Fruit fly (Drosophila melanogaster): ENCODE data around the gene CG6712.
A peak's percentile ranks its signal among the peaks of the same experiment; 100 is the strongest.

Gene CG6712

DNA sequence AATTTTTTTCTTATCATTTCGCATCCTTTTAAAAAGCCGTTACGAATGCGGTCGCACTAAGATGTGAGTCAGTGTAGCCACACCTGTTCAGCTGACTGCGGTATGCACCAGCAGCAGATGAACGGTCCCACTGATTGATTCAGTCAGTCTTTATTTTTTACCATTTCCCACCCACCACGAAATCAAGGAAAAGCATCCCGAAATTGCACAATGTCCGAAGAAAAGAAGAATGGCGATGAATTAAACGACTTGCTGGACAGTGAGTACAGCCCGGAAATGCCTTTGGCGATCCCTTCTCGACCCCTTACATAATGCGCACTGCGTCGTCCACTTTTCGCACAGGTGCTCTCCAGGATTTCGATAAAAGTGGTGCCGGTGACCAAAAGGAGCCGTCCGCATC, 2.7 kb downstream of the CG6712 start (continued):
- TF ChIP-seq tll (GFP tag; optimal IDR thresholded peaks at IDR 0.05) (peak in 1 of 2 experiments; percentile 72), tap (tag; optimal IDR thresholded peaks at IDR 0.05) (no peak), CG4730 (GFP tag; IDR thresholded peaks at IDR 0.05) (no peak), Nf-YB (GFP tag; optimal IDR thresholded peaks at IDR 0.05) (peak; percentile 14), CG14050 (GFP tag; IDR thresholded peaks at IDR 0.05) (no peak), CG3995 (GFP tag; optimal IDR thresholded peaks at IDR 0.05) (no peak), CG9797 (GFP tag; optimal IDR thresholded peaks at IDR 0.05) (peak; percentile 98), Tbp (GFP tag; optimal IDR thresholded peaks at IDR 0.05) (no peak), BEAF-32 (GFP tag; optimal IDR thresholded peaks at IDR 0.05) (peak; percentile 38), dati (GFP tag; IDR thresholded peaks at IDR 0.05) (no peak), Med (GFP tag) (peak; percentile 53), Lhr (GFP tag; optimal IDR thresholded peaks at IDR 0.05) (peak; percentile 64), Dbx (GFP tag; IDR thresholded peaks at IDR 0.05) (no peak), usp (GFP tag; optimal IDR thresholded peaks at IDR 0.05) (no peak), CG2120 (GFP tag; optimal IDR thresholded peaks at IDR 0.05) (no peak), zfh1 (GFP tag; IDR thresholded peaks at IDR 0.05) (no peak), CG13775 (GFP tag; optimal IDR thresholded peaks at IDR 0.05) (no peak), CG13123 (GFP tag; optimal IDR thresholded peaks at IDR 0.05) (no peak), maf-S (GFP tag; optimal IDR thresholded peaks at IDR 0.05) (no peak), cas (GFP tag; IDR thresholded peaks at IDR 0.05) (no peak), tin (GFP tag; optimal IDR thresholded peaks at IDR 0.05) (no peak), Lpt (GFP tag; optimal IDR thresholded peaks at IDR 0.05) (no peak), Hr78 (GFP tag; optimal IDR thresholded peaks at IDR 0.05) (no peak), fd64A (GFP tag; optimal IDR thresholded peaks at IDR 0.05) (no peak), CG7839 (tag; optimal IDR thresholded peaks at IDR 0.05) (no peak), H15 (GFP tag; IDR thresholded peaks at IDR 0.05) (no peak), CG10543 (GFP tag; optimal IDR thresholded peaks at IDR 0.05) (no peak), pho (GFP tag; optimal IDR thresholded peaks at IDR 0.05) (peak; percentile 1), zf30C (GFP tag; optimal IDR thresholded peaks at IDR 0.05) (no peak), grn (GFP tag; optimal IDR thresholded peaks at IDR 0.05) (no peak), CG15269 (tag; optimal IDR thresholded peaks at IDR 0.05) (no peak), sqz (GFP tag; optimal IDR thresholded peaks at IDR 0.05) (no peak), ranshi (GFP tag; IDR thresholded peaks at IDR 0.05) (no peak; the same call in 1 of the 2 replicates), bigmax (GFP tag; optimal IDR thresholded peaks at IDR 0.05) (no peak), schlank (tag; optimal IDR thresholded peaks at IDR 0.05) (no peak), CG2889 (GFP tag; IDR thresholded peaks at IDR 0.05) (no peak), Nf-YC (tag; optimal IDR thresholded peaks at IDR 0.05) (no peak), HLH54F (GFP tag; optimal IDR thresholded peaks at IDR 0.05) (no peak), sim (GFP tag; IDR thresholded peaks at IDR 0.05) (no peak), cwo (GFP tag; optimal IDR thresholded peaks at IDR 0.05) (no peak), Sox102F (GFP tag; optimal IDR thresholded peaks at IDR 0.05) (no peak), Rfx (GFP tag; IDR thresholded peaks at IDR 0.05) (peak; percentile 15; the same call in 1 of the 2 replicates), CG14860 (GFP tag; IDR thresholded peaks at IDR 0.05; ENCODE audit: partially characterized antibody) (no peak), D19A (tag; optimal IDR thresholded peaks at IDR 0.05) (no peak), slp2 (GFP tag; optimal IDR thresholded peaks at IDR 0.05) (no peak), CoRest (tag; optimal IDR thresholded peaks at IDR 0.05) (peak; percentile 56)

All from whole organism, embryonic.